Fruit fly (Drosophila melanogaster): Measurements from ENCODE around the gene Mnt.

Mnt gene

DNA sequence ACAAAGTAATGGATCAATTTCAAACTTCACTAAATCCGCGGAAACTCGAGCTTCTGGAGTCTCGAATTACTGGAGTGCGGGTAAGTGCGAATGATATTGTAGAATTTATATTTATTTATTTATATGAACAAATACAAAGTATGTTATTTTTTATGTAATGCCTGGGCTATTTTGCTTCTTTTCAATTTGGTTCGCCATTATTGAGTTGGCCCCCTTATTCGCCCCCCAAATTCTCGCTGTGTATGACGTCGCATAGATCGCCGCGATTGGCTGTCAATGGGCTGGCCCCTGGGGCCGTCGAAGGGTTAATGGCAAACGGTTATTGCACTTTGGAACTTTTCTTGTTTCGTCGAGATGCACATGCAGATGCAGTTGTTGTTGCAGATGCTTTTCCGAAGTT is 50.0 kb downstream of the Mnt start:
- no peak for TF ChIP-seq gl (tag; optimal IDR thresholded peaks at IDR 0.05)
- TF ChIP-seq CG4496 (GFP tag; IDR thresholded peaks at IDR 0.05) = 0 out of 3 replicates have a peak, but pooled peaks have one; percentile 18
- peak; percentile 84 for TF ChIP-seq EcR (GFP tag; optimal IDR thresholded peaks at IDR 0.05)
- TF ChIP-seq Ets98B (GFP tag; IDR thresholded peaks at IDR 0.05) = peak; percentile 42
- no peak for TF ChIP-seq Pif1B (GFP tag; optimal IDR thresholded peaks at IDR 0.05)
- no peak for TF ChIP-seq CG12605 (GFP tag; IDR thresholded peaks at IDR 0.05)
- TF ChIP-seq CG13204 (GFP tag; optimal IDR thresholded peaks at IDR 0.05) = no peak
- peak; percentile 18 for TF ChIP-seq CG9948 (tag; optimal IDR thresholded peaks at IDR 0.05)
- no peak for TF ChIP-seq Pif1A (GFP tag; optimal IDR thresholded peaks at IDR 0.05)
- peak; percentile 49 for TF ChIP-seq CG14655 (GFP tag; optimal IDR thresholded peaks at IDR 0.05)
- no peak for TF ChIP-seq CG8301 (tag; optimal IDR thresholded peaks at IDR 0.05)
- TF ChIP-seq CG8159 (tag; optimal IDR thresholded peaks at IDR 0.05) = peak; percentile 29
- TF ChIP-seq CG10348 (GFP tag; IDR thresholded peaks at IDR 0.05) = no peak
- TF ChIP-seq rn (GFP tag; IDR thresholded peaks at IDR 0.05) = no peak
- no peak for TF ChIP-seq CG15710 (tag; optimal IDR thresholded peaks at IDR 0.05)
- TF ChIP-seq Snoo (tag; optimal IDR thresholded peaks at IDR 0.05) = no peak
- TF ChIP-seq fd96Ca (GFP tag; IDR thresholded peaks at IDR 0.05) = peak; percentile 70
- TF ChIP-seq CG32121 (GFP tag; IDR thresholded peaks at IDR 0.05) = 0 out of 2 replicates have a peak, but pooled peaks have one; percentile 26
- no peak for TF ChIP-seq D1 (tag; optimal IDR thresholded peaks at IDR 0.05)
- peak; percentile 14 for TF ChIP-seq CG17806 (tag; optimal IDR thresholded peaks at IDR 0.05)

DNA sequence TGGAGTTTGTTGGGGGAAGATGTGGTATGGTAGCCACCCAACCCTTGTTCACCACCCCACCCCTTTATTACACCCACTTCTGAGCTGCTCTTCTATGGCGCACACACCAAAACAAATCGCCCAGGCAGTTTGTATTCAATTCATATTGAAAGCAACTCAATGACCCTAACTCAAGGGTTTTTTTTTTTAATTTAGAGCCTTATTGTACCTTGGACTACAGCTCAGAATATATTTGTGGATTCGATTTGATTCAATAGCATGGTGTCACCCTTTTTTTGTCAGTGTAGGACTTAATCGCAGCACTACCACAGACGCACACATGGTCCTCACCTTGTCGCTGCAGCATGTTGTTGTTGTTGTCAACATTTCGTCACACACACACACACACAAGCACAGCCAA is 50.6 kb downstream of the Mnt start:
- no peak for TF ChIP-seq CG10348 (GFP tag; IDR thresholded peaks at IDR 0.05)
- TF ChIP-seq EcR (GFP tag; optimal IDR thresholded peaks at IDR 0.05) = no peak
- TF ChIP-seq CG17806 (tag; optimal IDR thresholded peaks at IDR 0.05) = peak; percentile 71
- TF ChIP-seq CG4496 (GFP tag; IDR thresholded peaks at IDR 0.05) = peak; percentile 82
- peak; percentile 60 for TF ChIP-seq rn (GFP tag; IDR thresholded peaks at IDR 0.05)
- peak; percentile 60 for TF ChIP-seq CG34367 (tag; optimal IDR thresholded peaks at IDR 0.05)
- TF ChIP-seq CG13204 (GFP tag; optimal IDR thresholded peaks at IDR 0.05) = no peak
- TF ChIP-seq CG9948 (tag; optimal IDR thresholded peaks at IDR 0.05) = peak; percentile 66
- peak; percentile 53 for TF ChIP-seq CG12605 (GFP tag; IDR thresholded peaks at IDR 0.05)
- TF ChIP-seq Ets98B (GFP tag; IDR thresholded peaks at IDR 0.05) = peak; percentile 72
- peak; percentile 16 for TF ChIP-seq D1 (tag; optimal IDR thresholded peaks at IDR 0.05)
- peak; percentile 73 for TF ChIP-seq CG8301 (tag; optimal IDR thresholded peaks at IDR 0.05)
- TF ChIP-seq Pif1A (GFP tag; optimal IDR thresholded peaks at IDR 0.05) = peak; percentile 70
- peak; percentile 43 for TF ChIP-seq Pif1B (GFP tag; optimal IDR thresholded peaks at IDR 0.05)
- TF ChIP-seq Snoo (tag; optimal IDR thresholded peaks at IDR 0.05) = no peak
- TF ChIP-seq CG15710 (tag; optimal IDR thresholded peaks at IDR 0.05) = peak; percentile 63
- peak; percentile 63; the same call in 1 of the 2 replicates for TF ChIP-seq CG32121 (GFP tag; IDR thresholded peaks at IDR 0.05)
- TF ChIP-seq gl (tag; optimal IDR thresholded peaks at IDR 0.05) = no peak
- peak; percentile 83 for TF ChIP-seq CG14655 (GFP tag; optimal IDR thresholded peaks at IDR 0.05)
- TF ChIP-seq fd96Ca (GFP tag; IDR thresholded peaks at IDR 0.05) = peak; percentile 84
- TF ChIP-seq CG8159 (tag; optimal IDR thresholded peaks at IDR 0.05) = peak; percentile 70

- TF ChIP-seq CG9948 (tag; optimal IDR thresholded peaks at IDR 0.05) (no peak), CG34367 (tag; optimal IDR thresholded peaks at IDR 0.05) (no peak), rn (GFP tag; IDR thresholded peaks at IDR 0.05) (no peak), CG10348 (GFP tag; IDR thresholded peaks at IDR 0.05) (no peak), CG32121 (GFP tag; IDR thresholded peaks at IDR 0.05) (no peak), D1 (tag; optimal IDR thresholded peaks at IDR 0.05) (no peak), CG12605 (GFP tag; IDR thresholded peaks at IDR 0.05) (peak; percentile 67), CG13204 (GFP tag; optimal IDR thresholded peaks at IDR 0.05) (peak; percentile 26), CG17806 (tag; optimal IDR thresholded peaks at IDR 0.05) (no peak), Ets98B (GFP tag; IDR thresholded peaks at IDR 0.05) (peak; percentile 20; the same call in 1 of the 2 replicates), EcR (GFP tag; optimal IDR thresholded peaks at IDR 0.05) (peak; percentile 89), CG8301 (tag; optimal IDR thresholded peaks at IDR 0.05) (no peak), CG15710 (tag; optimal IDR thresholded peaks at IDR 0.05) (no peak), fd96Ca (GFP tag; IDR thresholded peaks at IDR 0.05) (no peak), gl (tag; optimal IDR thresholded peaks at IDR 0.05) (peak; percentile 7), CG14655 (GFP tag; optimal IDR thresholded peaks at IDR 0.05) (peak; percentile 1), Pif1B (GFP tag; optimal IDR thresholded peaks at IDR 0.05) (no peak), Pif1A (GFP tag; optimal IDR thresholded peaks at IDR 0.05) (no peak), CG4496 (GFP tag; IDR thresholded peaks at IDR 0.05) (peak; percentile 59), CG8159 (tag; optimal IDR thresholded peaks at IDR 0.05) (no peak), Snoo (tag; optimal IDR thresholded peaks at IDR 0.05) (peak; percentile 36)
Observed at dm6 chrX:3722975-3723374, 51.4 kb downstream of the Mnt start.

- TF ChIP-seq CG10348 (GFP tag; IDR thresholded peaks at IDR 0.05) = no peak
- TF ChIP-seq CG4496 (GFP tag; IDR thresholded peaks at IDR 0.05) = 0 out of 3 replicates have a peak, but pooled peaks have one; percentile 43
- TF ChIP-seq EcR (GFP tag; optimal IDR thresholded peaks at IDR 0.05) = peak; percentile 51
- no peak for TF ChIP-seq CG34367 (tag; optimal IDR thresholded peaks at IDR 0.05)
- TF ChIP-seq Pif1A (GFP tag; optimal IDR thresholded peaks at IDR 0.05) = no peak
- TF ChIP-seq CG17806 (tag; optimal IDR thresholded peaks at IDR 0.05) = no peak
Observed at dm6 chrX:3725047-3725446, 53.4 kb downstream of the Mnt start.

DNA sequence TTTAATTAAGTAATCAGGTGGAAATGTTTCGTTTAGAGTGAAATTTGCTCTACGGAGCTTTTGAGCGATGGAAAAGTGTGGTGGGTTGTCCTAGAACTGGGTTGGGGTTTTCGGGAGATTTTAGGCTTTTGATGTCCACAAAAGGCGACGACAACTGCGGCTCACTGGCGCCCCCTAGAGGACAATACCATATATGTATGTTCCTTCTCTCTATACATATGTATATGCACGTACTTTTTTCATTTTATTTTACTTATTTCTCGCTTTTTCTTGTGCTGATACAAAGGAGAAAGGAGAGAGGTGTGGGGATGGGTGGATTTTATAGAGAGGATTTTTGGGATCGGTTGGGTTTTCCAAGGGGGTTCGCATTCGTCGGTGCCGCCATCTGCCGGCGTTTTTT is 54.3 kb downstream of the Mnt start:
- TF ChIP-seq gl (tag; optimal IDR thresholded peaks at IDR 0.05) (no peak), Pif1A (GFP tag; optimal IDR thresholded peaks at IDR 0.05) (no peak), fd96Ca (GFP tag; IDR thresholded peaks at IDR 0.05) (no peak), CG4496 (GFP tag; IDR thresholded peaks at IDR 0.05) (no peak), Pif1B (GFP tag; optimal IDR thresholded peaks at IDR 0.05) (no peak), D1 (tag; optimal IDR thresholded peaks at IDR 0.05) (no peak), Ets98B (GFP tag; IDR thresholded peaks at IDR 0.05) (no peak), CG12605 (GFP tag; IDR thresholded peaks at IDR 0.05) (no peak), CG9948 (tag; optimal IDR thresholded peaks at IDR 0.05) (no peak), CG17806 (tag; optimal IDR thresholded peaks at IDR 0.05) (no peak), rn (GFP tag; IDR thresholded peaks at IDR 0.05) (no peak), CG8301 (tag; optimal IDR thresholded peaks at IDR 0.05) (no peak), CG13204 (GFP tag; optimal IDR thresholded peaks at IDR 0.05) (no peak), EcR (GFP tag; optimal IDR thresholded peaks at IDR 0.05) (no peak)

Measured in whole organism, pupa.